Fruit fly (Drosophila melanogaster): ENCODE data around the gene CG34164.

The CG34164 gene

dm6 chr2L:12025505-12025904, 30.6 kb upstream of the CG34164 start (continued):
- TF ChIP-seq sd (tag; optimal IDR thresholded peaks at IDR 0.05) (peak; percentile 4), CG18599 (GFP tag; optimal IDR thresholded peaks at IDR 0.05) (no peak), Drgx (GFP tag; IDR thresholded peaks at IDR 0.05) (peak; percentile 67), CG9609 (GFP tag; optimal IDR thresholded peaks at IDR 0.05) (no peak), CG12155 (GFP tag; optimal IDR thresholded peaks at IDR 0.05) (no peak), grau (tag; optimal IDR thresholded peaks at IDR 0.05) (peak; percentile 22), CG2199 (GFP tag; IDR thresholded peaks at IDR 0.05) (0 out of 3 replicates have a peak, but pooled peaks have one; percentile 55), CG5180 (GFP tag; optimal IDR thresholded peaks at IDR 0.05) (peak; percentile 90), mirr (GFP tag; optimal IDR thresholded peaks at IDR 0.05) (peak; percentile 10), CG17612 (GFP tag; IDR thresholded peaks at IDR 0.05) (no peak), Atf6 (GFP tag; IDR thresholded peaks at IDR 0.05) (peak; percentile 21; the same call in 1 of the 2 replicates), CG9215 (GFP tag; IDR thresholded peaks at IDR 0.05) (no peak), Poxn (GFP tag; IDR thresholded peaks at IDR 0.05) (no peak), zfh2 (GFP tag; optimal IDR thresholded peaks at IDR 0.05) (no peak), vvl (GFP tag; IDR thresholded peaks at IDR 0.05) (peak; percentile 10; the same call in 1 of the 2 replicates), pan (optimal IDR thresholded peaks at IDR 0.05) (no peak), pan (GFP tag; optimal IDR thresholded peaks at IDR 0.05 in 1 of 2, IDR thresholded peaks at IDR 0.05 in 1 of 2) (peak in 1 of 2 experiments; percentile 49), ind (GFP tag; optimal IDR thresholded peaks at IDR 0.05) (peak; percentile 0), CG15514 (GFP tag; optimal IDR thresholded peaks at IDR 0.05) (peak; percentile 15), CrebB (tag; optimal IDR thresholded peaks at IDR 0.05) (peak; percentile 3), row (GFP tag; IDR thresholded peaks at IDR 0.05) (peak; percentile 45; the same call in 1 of the 3 replicates), Med (GFP tag) (peak; percentile 90), CG13296 (GFP tag; optimal IDR thresholded peaks at IDR 0.05) (peak; percentile 24), Adf1 (GFP tag; IDR thresholded peaks at IDR 0.05) (no peak), CG11504 (tag; optimal IDR thresholded peaks at IDR 0.05) (peak; percentile 54), E2f1 (GFP tag; IDR thresholded peaks at IDR 0.05) (0 out of 2 replicates have a peak, but pooled peaks have one; percentile 9), run (tag; optimal IDR thresholded peaks at IDR 0.05) (no peak), Hmr (GFP tag; optimal IDR thresholded peaks at IDR 0.05) (peak; percentile 13), CG31441 (GFP tag; IDR thresholded peaks at IDR 0.05) (0 out of 2 replicates have a peak, but pooled peaks have one; percentile 18), CG2116 (GFP tag; optimal IDR thresholded peaks at IDR 0.05) (no peak), CG11093 (GFP tag; IDR thresholded peaks at IDR 0.05) (no peak), CG10959 (GFP tag; IDR thresholded peaks at IDR 0.05) (no peak), Rx (GFP tag; IDR thresholded peaks at IDR 0.05) (no peak), org-1 (GFP tag; optimal IDR thresholded peaks at IDR 0.05) (peak; percentile 14), CG15269 (tag; optimal IDR thresholded peaks at IDR 0.05) (peak; percentile 32), hkb (optimal IDR thresholded peaks at IDR 0.05) (no peak), hkb (GFP tag; IDR thresholded peaks at IDR 0.05) (no peak), Ets65A (GFP tag) (peak; percentile 70), CG11247 (GFP tag; IDR thresholded peaks at IDR 0.05) (no peak), Rfx (GFP tag; IDR thresholded peaks at IDR 0.05) (peak; percentile 52; the same call in 1 of the 2 replicates), CG10274 (GFP tag; optimal IDR thresholded peaks at IDR 0.05) (peak; percentile 98), CG11456 (GFP tag; IDR thresholded peaks at IDR 0.05) (0 out of 3 replicates have a peak, but pooled peaks have one; percentile 24), sob (GFP tag; IDR thresholded peaks at IDR 0.05) (0 out of 2 replicates have a peak, but pooled peaks have one; percentile 31), schlank (tag; optimal IDR thresholded peaks at IDR 0.05) (no peak), CG13424 (tag; optimal IDR thresholded peaks at IDR 0.05) (peak; percentile 15), PHDP (tag; optimal IDR thresholded peaks at IDR 0.05) (peak; percentile 4), gsb (GFP tag; IDR thresholded peaks at IDR 0.05) (0 out of 2 replicates have a peak, but pooled peaks have one; percentile 39), Bgb (GFP tag; IDR thresholded peaks at IDR 0.05; ENCODE audit: partially characterized antibody) (0 out of 2 replicates have a peak, but pooled peaks have one; percentile 16), CG12769 (tag; optimal IDR thresholded peaks at IDR 0.05) (peak; percentile 83), CG2120 (GFP tag; optimal IDR thresholded peaks at IDR 0.05) (peak; percentile 7), Nf-YC (tag; optimal IDR thresholded peaks at IDR 0.05) (peak; percentile 5)
